Worm (Caenorhabditis elegans): ENCODE data around the gene marc-1.

DNA sequence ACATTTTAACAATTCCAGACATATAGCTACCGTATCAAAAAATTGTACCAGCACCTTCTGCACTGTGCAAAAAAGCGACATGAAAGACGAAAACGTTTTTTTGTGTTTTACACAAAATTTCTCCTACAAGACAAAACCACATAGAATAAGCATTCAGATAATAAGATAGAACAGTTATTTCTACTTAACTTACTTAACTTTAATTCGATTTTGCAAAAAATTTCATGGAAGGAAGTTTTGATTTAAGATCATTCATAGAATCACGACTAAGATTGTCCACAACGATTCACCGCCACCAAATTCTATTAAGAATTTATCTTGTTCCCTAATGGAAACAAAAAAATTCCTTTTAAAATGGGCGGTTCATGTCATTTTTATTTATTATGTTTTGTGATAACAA lies 24.3 kb downstream of the marc-1 start:
- no peak for TF ChIP-seq unc-62 (GFP tag; optimal IDR thresholded peaks at IDR 0.05)
- no peak for TF ChIP-seq nhr-23 (tag; optimal IDR thresholded peaks at IDR 0.05)
- no peak for TF ChIP-seq lin-39 (tag; optimal IDR thresholded peaks at IDR 0.05)
- TF ChIP-seq aly-2 (tag; optimal IDR thresholded peaks at IDR 0.05), result no peak
